Worm (Caenorhabditis elegans): ENCODE measurements around the gene ntl-4.

DNA sequence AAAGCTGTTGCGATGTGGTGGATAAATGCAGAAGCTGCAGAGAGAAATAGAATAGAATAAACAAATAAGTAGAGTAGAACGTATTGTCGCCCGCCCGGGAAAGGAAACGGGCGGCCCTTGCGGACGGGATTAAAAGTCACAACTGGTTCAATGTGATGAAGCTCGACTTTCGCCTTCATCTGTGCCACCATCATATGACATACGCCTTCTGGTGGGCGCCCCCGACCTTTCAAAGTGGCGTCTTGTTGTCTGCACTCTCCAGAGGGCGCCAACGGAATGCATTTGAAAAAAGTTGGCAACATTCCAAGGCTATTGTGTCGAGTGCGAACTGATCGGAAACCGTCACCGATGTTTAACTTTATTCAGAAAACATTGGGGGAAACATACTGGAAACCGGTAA lies 32.9 kb downstream of the ntl-4 start:
- TF ChIP-seq lin-39 (tag; optimal IDR thresholded peaks at IDR 0.05) (peak; percentile 19), aly-2 (tag; optimal IDR thresholded peaks at IDR 0.05) (no peak), jun-1 (tag; optimal IDR thresholded peaks at IDR 0.05) (no peak), fos-1 (tag; optimal IDR thresholded peaks at IDR 0.05) (no peak), sea-2 (GFP tag; optimal IDR thresholded peaks at IDR 0.05) (no peak), ZK546.5 (tag; optimal IDR thresholded peaks at IDR 0.05) (no peak), ceh-16 (tag; optimal IDR thresholded peaks at IDR 0.05) (no peak), ceh-82 (tag; optimal IDR thresholded peaks at IDR 0.05) (no peak), nfya-1 (tag; optimal IDR thresholded peaks at IDR 0.05; ENCODE audit: insufficient read depth) (peak; percentile 33), nhr-237 (tag; optimal IDR thresholded peaks at IDR 0.05) (no peak), elt-3 (tag; optimal IDR thresholded peaks at IDR 0.05) (no peak), R02D3.7 (tag; optimal IDR thresholded peaks at IDR 0.05) (no peak), mdl-1 (tag; optimal IDR thresholded peaks at IDR 0.05) (no peak)

All from whole organism, L3 larva.